Fruit fly (Drosophila melanogaster) whole organism, embryonic: ENCODE results near the gene CG46412.

Experiments
- Abd-B ChIP-seq: fragments of 200-800 bp; sonication (Bioruptor generic); optimal IDR thresholded peaks from 2 replicates; lab custom pipeline; 2018; ENCODE audit warnings: missing biosample characterization, mild to moderate bottlenecking, missing genetic modification characterization, moderate library complexity
- Atf6 ChIP-seq: fragments of 200-800 bp; sonication (Bioruptor generic); IDR thresholded peaks from 2 replicates; pipeline ENCODE4 v1.3.6; 2022; ENCODE audit warnings: missing biosample characterization, missing genetic modification characterization
- CG10979 ChIP-seq: fragments of 200-800 bp; sonication (Bioruptor generic); optimal IDR thresholded peaks from 2 replicates; lab custom pipeline; 2018; ENCODE audit warnings: missing biosample characterization, mild to moderate bottlenecking, missing genetic modification characterization, moderate library complexity
- CG13424 ChIP-seq: fragments of 200-800 bp; sonication (Bioruptor generic); optimal IDR thresholded peaks from 2 replicates; lab custom pipeline; 2019; ENCODE audit warnings: missing biosample characterization, mild to moderate bottlenecking, missing genetic modification characterization, moderate library complexity
- CG14014 ChIP-seq: fragments of 200-800 bp; sonication (Bioruptor generic); IDR thresholded peaks from 2 replicates; pipeline ENCODE4 v1.3.6; 2022; ENCODE audit warnings: missing biosample characterization, missing genetic modification characterization
- CG14667 ChIP-seq: fragments of 200-800 bp; sonication (Bioruptor generic); IDR thresholded peaks from 2 replicates; pipeline ENCODE4 v1.3.6; 2022; ENCODE audit warnings: missing biosample characterization, missing genetic modification characterization
- CG15601 ChIP-seq: fragments of 200-800 bp; sonication (Bioruptor generic); optimal IDR thresholded peaks from 3 replicates; lab custom pipeline; 2019; ENCODE audit warnings: missing biosample characterization, mild to moderate bottlenecking, missing genetic modification characterization, moderate library complexity
- CG17361 ChIP-seq: fragments of 200-800 bp; sonication (Bioruptor generic); IDR thresholded peaks from 3 replicates; pipeline ENCODE4 v1.3.6; 2022; ENCODE audit warnings: missing biosample characterization, missing genetic modification characterization
- CG18011 ChIP-seq: fragments of 200-800 bp; sonication (Bioruptor generic); optimal IDR thresholded peaks from 2 replicates; lab custom pipeline; 2017; ENCODE audit warnings: missing biosample characterization, missing genetic modification characterization, mild to moderate bottlenecking, moderate library complexity, missing genotype
- CG2875 ChIP-seq: fragments of 200-800 bp; sonication (Bioruptor generic); optimal IDR thresholded peaks from 2 replicates; lab custom pipeline; 2017; ENCODE audit warnings: missing biosample characterization, mild to moderate bottlenecking, missing genetic modification characterization, missing genetic modification reagents
- CG34224 ChIP-seq: fragments of 200-800 bp; sonication (Bioruptor generic); IDR thresholded peaks from 3 replicates; pipeline ENCODE4 v1.3.6; 2022; ENCODE audit warnings: missing biosample characterization, missing genetic modification characterization; ENCODE audit not compliant: partially characterized antibody
- CG34376 ChIP-seq: fragments of 200-800 bp; sonication (Bioruptor generic); optimal IDR thresholded peaks from 2 replicates; lab custom pipeline; 2018; ENCODE audit warnings: missing biosample characterization, mild to moderate bottlenecking, missing genetic modification characterization
- CG34422 ChIP-seq: fragments of 200-800 bp; sonication (Bioruptor generic); IDR thresholded peaks from 3 replicates; pipeline ENCODE4 v1.3.6; 2022; ENCODE audit warnings: missing biosample characterization, missing genetic modification characterization
- CG3995 ChIP-seq: fragments of 200-800 bp; sonication (Bioruptor generic); optimal IDR thresholded peaks from 3 replicates; lab custom pipeline; 2016; ENCODE audit warnings: missing biosample characterization, missing genetic modification characterization
- CG4404 ChIP-seq: fragments of 200-800 bp; sonication (Bioruptor generic); IDR thresholded peaks from 2 replicates; pipeline ENCODE4 v1.3.6; 2022; ENCODE audit warnings: missing biosample characterization, missing genetic modification characterization
- CG7271 ChIP-seq: fragments of 200-800 bp; sonication (Bioruptor generic); optimal IDR thresholded peaks from 2 replicates; lab custom pipeline; 2018; ENCODE audit warnings: missing biosample characterization, mild to moderate bottlenecking, missing genetic modification characterization, moderate library complexity
- CG8359 ChIP-seq: fragments of 200-800 bp; sonication (Bioruptor generic); optimal IDR thresholded peaks from 2 replicates; lab custom pipeline; 2017; ENCODE audit warnings: missing biosample characterization, mild to moderate bottlenecking, missing genetic modification characterization, borderline replicate concordance
- CG8765 ChIP-seq: fragments of 200-800 bp; sonication (Bioruptor generic); IDR thresholded peaks from 2 replicates; pipeline ENCODE4 v1.3.6; 2022; ENCODE audit warnings: missing biosample characterization, missing genetic modification characterization
- CG9437 ChIP-seq: fragments of 200-800 bp; sonication (Bioruptor generic); optimal IDR thresholded peaks from 2 replicates; lab custom pipeline; 2018; ENCODE audit warnings: missing biosample characterization, mild to moderate bottlenecking, missing genetic modification characterization
- Dad ChIP-seq: fragments of 200-800 bp; sonication (Bioruptor generic); optimal IDR thresholded peaks from 3 replicates; lab custom pipeline; 2016; ENCODE audit warnings: missing biosample characterization, missing genetic modification characterization
- Eip74EF ChIP-seq, 2 experiments: fragments of 200-800 bp in 1 of 2; fragments of >200 bp in 1 of 2; sonication (Bioruptor generic) in 1 of 2; optimal IDR thresholded peaks; 2 replicates each; lab custom pipeline; 2017 to 2019; ENCODE audit warnings: missing biosample characterization in 2 of 2, missing genetic modification characterization in 2 of 2, mild to moderate bottlenecking in 1 of 2, moderate library complexity in 1 of 2
- H15 ChIP-seq: fragments of 200-800 bp; sonication (Bioruptor generic); IDR thresholded peaks from 3 replicates; pipeline ENCODE4 v1.3.6; 2022; ENCODE audit warnings: missing biosample characterization, missing genetic modification characterization
- Hand ChIP-seq: fragments of 200-800 bp; sonication (Bioruptor generic); optimal IDR thresholded peaks from 2 replicates; lab custom pipeline; 2017; ENCODE audit warnings: mild to moderate bottlenecking, missing biosample characterization, missing genetic modification reagents, missing genetic modification characterization
- Jarid2 ChIP-seq: fragments of 200-800 bp; sonication (Bioruptor generic); optimal IDR thresholded peaks from 3 replicates; lab custom pipeline; 2017; ENCODE audit warnings: mild to moderate bottlenecking, missing biosample characterization, missing genetic modification reagents, missing genetic modification characterization
- Mes4 ChIP-seq: fragments of 200-800 bp; sonication (Bioruptor generic); optimal IDR thresholded peaks from 2 replicates; lab custom pipeline; 2016; ENCODE audit warnings: missing biosample characterization, missing genetic modification characterization
- PHDP ChIP-seq: fragments of 200-800 bp; sonication (Bioruptor generic); optimal IDR thresholded peaks from 3 replicates; lab custom pipeline; 2018; ENCODE audit warnings: missing biosample characterization, mild to moderate bottlenecking, missing genetic modification characterization, moderate library complexity
- Sin3A ChIP-seq: fragments of >200 bp; optimal IDR thresholded peaks from 2 replicates; lab custom pipeline; 2018
- Six4 ChIP-seq: fragments of 200-800 bp; sonication (Bioruptor generic); optimal IDR thresholded peaks from 2 replicates; lab custom pipeline; 2016; ENCODE audit warnings: missing biosample characterization, missing genetic modification characterization
- Taf1 ChIP-seq: fragments of 200-800 bp; sonication (Bioruptor generic); IDR thresholded peaks from 2 replicates; pipeline ENCODE4 v1.3.6; 2022; ENCODE audit warnings: missing biosample characterization, missing genetic modification characterization
- Tbp ChIP-seq: fragments of >200 bp; optimal IDR thresholded peaks from 2 replicates; lab custom pipeline; 2018; ENCODE audit warnings: missing biosample characterization, missing genetic modification characterization
- YL-1 ChIP-seq: fragments of 200-800 bp; sonication (Bioruptor generic); optimal IDR thresholded peaks from 3 replicates; lab custom pipeline; 2017; ENCODE audit warnings: missing biosample characterization, mild to moderate bottlenecking, missing genetic modification characterization
- btn ChIP-seq: fragments of 200-800 bp; sonication (Bioruptor generic); optimal IDR thresholded peaks from 2 replicates; lab custom pipeline; 2016; ENCODE audit warnings: missing biosample characterization, missing genetic modification characterization
- caup ChIP-seq: fragments of 200-800 bp; sonication (Bioruptor generic); optimal IDR thresholded peaks from 3 replicates; lab custom pipeline; 2017; ENCODE audit warnings: missing biosample characterization, mild to moderate bottlenecking, missing genetic modification characterization, moderate library complexity; ENCODE audit not compliant: severe bottlenecking
- cg ChIP-seq: fragments of 200-800 bp; sonication (Bioruptor generic); optimal IDR thresholded peaks from 3 replicates; lab custom pipeline; 2019; ENCODE audit warnings: missing biosample characterization, mild to moderate bottlenecking, missing genetic modification characterization, moderate library complexity
- dimm ChIP-seq: fragments of 200-800 bp; sonication (Bioruptor generic); IDR thresholded peaks from 2 replicates; pipeline ENCODE4 v1.3.6; 2022; ENCODE audit warnings: missing biosample characterization, missing genetic modification characterization
- dm ChIP-seq: fragments of 200-800 bp; sonication (Bioruptor generic); optimal IDR thresholded peaks from 3 replicates; lab custom pipeline; 2016; ENCODE audit warnings: missing biosample characterization, missing genetic modification characterization
- ems ChIP-seq: fragments of 200-800 bp; sonication (Bioruptor generic); optimal IDR thresholded peaks from 3 replicates; lab custom pipeline; 2016; ENCODE audit warnings: missing biosample characterization, missing genetic modification characterization
- eyg ChIP-seq: fragments of 200-800 bp; sonication (Bioruptor generic); optimal IDR thresholded peaks from 3 replicates; lab custom pipeline; 2016; ENCODE audit warnings: missing biosample characterization, missing genetic modification characterization
- gcm ChIP-seq: fragments of 200-800 bp; sonication (Bioruptor generic); optimal IDR thresholded peaks from 2 replicates; lab custom pipeline; 2019; ENCODE audit warnings: missing biosample characterization, mild to moderate bottlenecking, missing genetic modification characterization, moderate library complexity
- kni ChIP-seq: fragments of 200-800 bp; sonication (Bioruptor generic); optimal IDR thresholded peaks from 3 replicates; lab custom pipeline; 2017; ENCODE audit warnings: mild to moderate bottlenecking, missing biosample characterization, missing genetic modification reagents, missing genetic modification characterization
- lov ChIP-seq, 2 experiments: fragments of 200-800 bp in 1 of 2; fragments of >200 bp in 1 of 2; sonication (Bioruptor generic) in 1 of 2; IDR thresholded peaks in 1 of 2; optimal IDR thresholded peaks in 1 of 2; 2 replicates in 1 of 2; 3 replicates in 1 of 2; pipeline versions ENCODE4 v1.3.6 to Lab custom; 2017 to 2022; ENCODE audit warnings: missing biosample characterization in 1 of 2, missing genetic modification characterization in 1 of 2
- nom ChIP-seq: fragments of 200-800 bp; sonication (Bioruptor generic); optimal IDR thresholded peaks from 2 replicates; lab custom pipeline; 2017; ENCODE audit warnings: missing biosample characterization, missing genetic modification characterization, mild to moderate bottlenecking, moderate library complexity, missing genetic modification reagents
- rib ChIP-seq: fragments of 200-800 bp; sonication (Bioruptor generic); IDR thresholded peaks from 2 replicates; pipeline ENCODE4 v1.3.6; 2022; ENCODE audit warnings: missing biosample characterization, missing genetic modification characterization
- schlank ChIP-seq: fragments of 200-800 bp; sonication (Bioruptor generic); optimal IDR thresholded peaks from 2 replicates; lab custom pipeline; 2018; ENCODE audit warnings: missing biosample characterization, mild to moderate bottlenecking, missing genetic modification characterization
- slbo ChIP-seq: fragments of 200-800 bp; sonication (Bioruptor generic); IDR thresholded peaks from 2 replicates; pipeline ENCODE4 v1.3.6; 2022; ENCODE audit warnings: missing biosample characterization, missing genetic modification characterization
- toy ChIP-seq: fragments of 200-800 bp; sonication (Bioruptor generic); IDR thresholded peaks from 2 replicates; pipeline ENCODE4 v1.3.6; 2022; ENCODE audit warnings: missing biosample characterization, missing genetic modification characterization
- unc-4 ChIP-seq: fragments of 200-800 bp; sonication (Bioruptor generic); IDR thresholded peaks from 2 replicates; pipeline ENCODE4 v1.3.6; 2022; ENCODE audit warnings: missing biosample characterization, missing genetic modification characterization; ENCODE audit not compliant: partially characterized antibody
- vfl ChIP-seq: fragments of 200-800 bp; sonication (Bioruptor generic); optimal IDR thresholded peaks from 2 replicates; lab custom pipeline; 2016; ENCODE audit warnings: missing biosample characterization, missing genetic modification characterization
- vnd ChIP-seq: fragments of 200-800 bp; sonication (Bioruptor generic); IDR thresholded peaks from 3 replicates; pipeline ENCODE4 v1.3.6; 2022; ENCODE audit warnings: missing biosample characterization, missing genetic modification characterization; ENCODE audit not compliant: partially characterized antibody
- wdn ChIP-seq: fragments of 200-800 bp; sonication (Bioruptor generic); IDR thresholded peaks from 2 replicates; pipeline ENCODE4 v1.3.6; 2022; ENCODE audit warnings: missing biosample characterization, missing genetic modification characterization

CG46412 gene

dm6 chr3L:11579919-11580318 lies 16.0 kb upstream of the CG46412 start, which contains the start of gene CG43390 (continued):
- TF ChIP-seq rib (GFP tag; lab: Robert Waterston, UW) (no peak), Jarid2 (GFP tag; lab: Kevin White, UChicago) (peak; percentile 2), Hand (peak; percentile 46), eyg (GFP tag; lab: Kevin White, UChicago) (peak; percentile 12), CG34376 (no peak), ems (GFP tag; lab: Kevin White, UChicago) (no peak), Taf1 (GFP tag; lab: Robert Waterston, UW) (no peak), vfl (GFP tag; lab: Kevin White, UChicago) (no peak), unc-4 (GFP tag; lab: Robert Waterston, UW) (no peak), nom (no peak), Atf6 (GFP tag; lab: Robert Waterston, UW) (peak; percentile 69), YL-1 (GFP tag; lab: Kevin White, UChicago) (no peak), CG18011 (GFP tag; lab: Kevin White, UChicago) (no peak), CG9437 (no peak), gcm (GFP tag; lab: Kevin White, UChicago) (no peak), CG2875 (peak; percentile 7), CG15601 (tag; lab: Kevin White, UChicago) (no peak), H15 (GFP tag; lab: Robert Waterston, UW) (no peak), CG8765 (no peak), schlank (tag; lab: Kevin White, UChicago) (peak; percentile 63), caup (GFP tag; lab: Kevin White, UChicago) (peak; percentile 94), Tbp (GFP tag; lab: Kevin White, UChicago) (no peak), btn (no peak), kni (GFP tag; lab: Kevin White, UChicago) (no peak), CG8359 (GFP tag; lab: Kevin White, UChicago) (no peak), Sin3A (no peak), vnd (no peak), Six4 (no peak), CG14014 (GFP tag; lab: Robert Waterston, UW) (peak; percentile 63; the same call in 1 of the 2 replicates), toy (GFP tag; lab: Robert Waterston, UW) (no peak), lov (optimal IDR thresholded peaks at IDR 0.05; lab: Kevin White, UChicago) (no peak), lov (GFP tag; IDR thresholded peaks at IDR 0.05; lab: Robert Waterston, UW) (no peak), CG10979 (no peak), Abd-B (no peak), slbo (no peak), dm (GFP tag; lab: Kevin White, UChicago) (no peak), Dad (GFP tag; lab: Kevin White, UChicago) (no peak), CG14667 (GFP tag; lab: Robert Waterston, UW) (no peak), Mes4 (GFP tag; lab: Kevin White, UChicago) (no peak), PHDP (tag; lab: Kevin White, UChicago) (peak; percentile 76), cg (GFP tag; lab: Kevin White, UChicago) (no peak), wdn (no peak; the same call in 1 of the 2 replicates), CG4404 (GFP tag; lab: Robert Waterston, UW) (no peak), CG34224 (GFP tag; lab: Robert Waterston, UW) (no peak), CG34422 (GFP tag; lab: Robert Waterston, UW) (no peak), dimm (GFP tag; lab: Robert Waterston, UW) (no peak), CG13424 (tag; lab: Kevin White, UChicago) (peak; percentile 27), CG3995 (GFP tag; lab: Kevin White, UChicago) (no peak), Eip74EF (GFP tag; optimal IDR thresholded peaks at IDR 0.05; lab: Kevin White, UChicago) (no peak), CG17361 (GFP tag; lab: Robert Waterston, UW) (peak; percentile 40; the same call in 1 of the 3 replicates), CG7271 (tag; lab: Kevin White, UChicago) (no peak)
